Fruit fly (Drosophila melanogaster): ENCODE measurements around the gene CG10919.

CG10919 gene

dm6 chr3R:7779620-7780019, 21.7 kb downstream of the CG10919 start (continued):
- TF ChIP-seq cato (GFP tag; optimal IDR thresholded peaks at IDR 0.05; ENCODE audit: borderline replicate concordance) (no peak), CG6854 (GFP tag; optimal IDR thresholded peaks at IDR 0.05) (peak; percentile 29), CG11723 (GFP tag; optimal IDR thresholded peaks at IDR 0.05) (no peak), Oaz (GFP tag; IDR thresholded peaks at IDR 0.05) (no peak), CG1024 (GFP tag; IDR thresholded peaks at IDR 0.05) (no peak), al (GFP tag; IDR thresholded peaks at IDR 0.05) (no peak), sob (GFP tag; IDR thresholded peaks at IDR 0.05) (no peak), Hand (GFP tag; optimal IDR thresholded peaks at IDR 0.05) (no peak), Deaf1 (tag; optimal IDR thresholded peaks at IDR 0.05) (no peak), CG7372 (GFP tag; IDR thresholded peaks at IDR 0.05) (no peak), lola (GFP tag; optimal IDR thresholded peaks at IDR 0.05) (no peak), CG17829 (tag; optimal IDR thresholded peaks at IDR 0.05) (no peak), CG12769 (tag; optimal IDR thresholded peaks at IDR 0.05) (no peak), Sox102F (GFP tag; optimal IDR thresholded peaks at IDR 0.05) (peak; percentile 24), CG18262 (tag; optimal IDR thresholded peaks at IDR 0.05) (no peak), CG9437 (GFP tag; optimal IDR thresholded peaks at IDR 0.05) (peak; percentile 78), Bteb2 (GFP tag; optimal IDR thresholded peaks at IDR 0.05) (no peak), Fer1 (GFP tag; optimal IDR thresholded peaks at IDR 0.05) (no peak), sisA (GFP tag; IDR thresholded peaks at IDR 0.05) (no peak), CG17328 (GFP tag; IDR thresholded peaks at IDR 0.05) (peak; percentile 58; the same call in 1 of the 2 replicates), salm (tag; optimal IDR thresholded peaks at IDR 0.05) (no peak), CG9817 (tag; optimal IDR thresholded peaks at IDR 0.05) (no peak), fd102C (GFP tag; optimal IDR thresholded peaks at IDR 0.05) (peak; percentile 20), Hr51 (GFP tag; optimal IDR thresholded peaks at IDR 0.05) (peak in 1 of 2 experiments; percentile 38), CG17186 (GFP tag; optimal IDR thresholded peaks at IDR 0.05) (no peak), CG15514 (GFP tag; optimal IDR thresholded peaks at IDR 0.05) (peak; percentile 2), CG33557 (GFP tag; optimal IDR thresholded peaks at IDR 0.05) (peak; percentile 39), pho (GFP tag; optimal IDR thresholded peaks at IDR 0.05) (no peak), CG32532 (GFP tag; IDR thresholded peaks at IDR 0.05) (peak; percentile 48; the same call in 1 of the 2 replicates), MTF-1 (GFP tag; optimal IDR thresholded peaks at IDR 0.05; ENCODE audit: borderline replicate concordance) (peak; percentile 78), CG12299 (tag; optimal IDR thresholded peaks at IDR 0.05) (no peak), tap (tag; optimal IDR thresholded peaks at IDR 0.05) (peak; percentile 19), CHES-1-like (GFP tag; optimal IDR thresholded peaks at IDR 0.05) (no peak), Elba2 (GFP tag; optimal IDR thresholded peaks at IDR 0.05) (no peak), CG1233 (GFP tag; optimal IDR thresholded peaks at IDR 0.05) (peak; percentile 57), stc (GFP tag; IDR thresholded peaks at IDR 0.05) (0 out of 2 replicates have a peak, but pooled peaks have one; percentile 35), CG18011 (GFP tag; optimal IDR thresholded peaks at IDR 0.05) (no peak), tin (GFP tag; optimal IDR thresholded peaks at IDR 0.05) (no peak), slp2 (GFP tag; optimal IDR thresholded peaks at IDR 0.05) (no peak), gsb (GFP tag; IDR thresholded peaks at IDR 0.05) (no peak), z (GFP tag; IDR thresholded peaks at IDR 0.05) (no peak), CG34376 (GFP tag; optimal IDR thresholded peaks at IDR 0.05) (no peak), CG13424 (tag; optimal IDR thresholded peaks at IDR 0.05) (peak; percentile 47), CG6254 (GFP tag; optimal IDR thresholded peaks at IDR 0.05) (peak; percentile 43), CG8765 (GFP tag; IDR thresholded peaks at IDR 0.05) (no peak), pb (GFP tag; optimal IDR thresholded peaks at IDR 0.05) (no peak), Meics (GFP tag; optimal IDR thresholded peaks at IDR 0.05) (peak; percentile 20), dmrt99B (tag; optimal IDR thresholded peaks at IDR 0.05) (peak; percentile 23), CG7839 (tag; optimal IDR thresholded peaks at IDR 0.05) (peak; percentile 31), Nf-YB (GFP tag; optimal IDR thresholded peaks at IDR 0.05) (no peak)
